Fruit fly (Drosophila melanogaster): ENCODE results near the gene Mfe2.
A peak's percentile ranks its signal among the peaks of the same experiment; 100 is the strongest.

dm6 chrX:16263415-16263814 is 7.3 kb upstream of the Mfe2 start:
- TF ChIP-seq achi (GFP tag; optimal IDR thresholded peaks at IDR 0.05) (peak; percentile 60), esn (GFP tag; optimal IDR thresholded peaks at IDR 0.05) (peak; percentile 64), dac (GFP tag; optimal IDR thresholded peaks at IDR 0.05) (no peak), cyc (GFP tag; optimal IDR thresholded peaks at IDR 0.05) (peak; percentile 59), CG6163 (GFP tag; IDR thresholded peaks at IDR 0.05) (peak; percentile 79), CG3919 (GFP tag; optimal IDR thresholded peaks at IDR 0.05) (peak; percentile 65), CG10669 (GFP tag; optimal IDR thresholded peaks at IDR 0.05) (peak; percentile 65), Ets21C (GFP tag; optimal IDR thresholded peaks at IDR 0.05) (peak; percentile 18)
